Worm (Caenorhabditis elegans) whole organism, late embryonic: ENCODE data around the gene C07B5.4.

ENCODE experiments used
- C38D4.7 ChIP-seq: fragments of 200-800 bp; sonication (Bioruptor generic); optimal IDR thresholded peaks from 2 replicates; lab custom pipeline; 2018; ENCODE audit warnings: mild to moderate bottlenecking, missing genetic modification characterization, moderate library complexity, missing compliant biosample characterization
- F13H6.1 ChIP-seq: sonication (generic microtip); optimal IDR thresholded peaks from 2 replicates; lab custom pipeline; 2016; ENCODE audit warnings: missing genetic modification characterization, missing compliant biosample characterization
- T23F11.4 ChIP-seq: fragments of 200-800 bp; sonication (Bioruptor generic); optimal IDR thresholded peaks from 2 replicates; lab custom pipeline; 2018; ENCODE audit warnings: mild to moderate bottlenecking, missing genetic modification characterization, missing compliant biosample characterization
- ahr-1 ChIP-seq: sonication (generic microtip); optimal IDR thresholded peaks from 2 replicates; lab custom pipeline; 2016; ENCODE audit warnings: missing genetic modification characterization, missing compliant biosample characterization
- ama-1 ChIP-seq: fragments of 150-350 bp; optimal IDR thresholded peaks from 2 replicates; lab custom pipeline; 2014
- ceh-14 ChIP-seq: sonication (generic microtip); optimal IDR thresholded peaks from 2 replicates; lab custom pipeline; 2016; ENCODE audit warnings: missing genotype, missing genetic modification characterization, missing compliant biosample characterization
- ceh-18 ChIP-seq: sonication (generic microtip); optimal IDR thresholded peaks from 2 replicates; lab custom pipeline; 2016; ENCODE audit warnings: missing genetic modification characterization, missing compliant biosample characterization
- ceh-19 ChIP-seq: fragments of 200-800 bp; sonication (Bioruptor generic); optimal IDR thresholded peaks from 2 replicates; lab custom pipeline; 2018; ENCODE audit warnings: mild to moderate bottlenecking, missing genetic modification characterization, missing compliant biosample characterization
- ceh-2 ChIP-seq: sonication (generic microtip); optimal IDR thresholded peaks from 2 replicates; lab custom pipeline; 2016; ENCODE audit warnings: missing genotype, missing genetic modification characterization, missing compliant biosample characterization
- ceh-22 ChIP-seq: sonication (generic microtip); optimal IDR thresholded peaks from 2 replicates; lab custom pipeline; 2017; ENCODE audit warnings: missing biosample characterization, missing genetic modification characterization
- ceh-24 ChIP-seq: sonication (generic microtip); optimal IDR thresholded peaks from 2 replicates; lab custom pipeline; 2016; ENCODE audit warnings: mild to moderate bottlenecking, missing genetic modification characterization, missing compliant biosample characterization
- ceh-30 ChIP-seq: fragments of 150-350 bp; optimal IDR thresholded peaks from 2 replicates; lab custom pipeline; 2014; ENCODE audit warnings: missing biosample characterization, missing genetic modification characterization
- ceh-34 ChIP-seq: sonication (generic microtip); optimal IDR thresholded peaks from 2 replicates; lab custom pipeline; 2016; ENCODE audit warnings: mild to moderate bottlenecking, missing genetic modification characterization, missing compliant biosample characterization
- ceh-45 ChIP-seq: fragments of 200-800 bp; sonication (Bioruptor generic); IDR thresholded peaks from 2 replicates; pipeline ENCODE4 v1.3.6; 2022; ENCODE audit warnings: missing genetic modification reagents, missing genetic modification characterization, missing compliant biosample characterization
- ceh-48 ChIP-seq: sonication (generic microtip); optimal IDR thresholded peaks from 2 replicates; lab custom pipeline; 2016; ENCODE audit warnings: missing genetic modification characterization, inconsistent platforms, missing compliant biosample characterization
- che-1 ChIP-seq: sonication (generic microtip); optimal IDR thresholded peaks from 2 replicates; lab custom pipeline; 2016; ENCODE audit warnings: mild to moderate bottlenecking, missing genetic modification characterization, missing compliant biosample characterization
- dve-1 ChIP-seq: sonication (generic microtip); optimal IDR thresholded peaks from 2 replicates; lab custom pipeline; 2017; ENCODE audit warnings: antibody characterized with exemption, mild to moderate bottlenecking, missing genetic modification characterization, missing compliant biosample characterization
- ets-4 ChIP-seq: sonication (generic microtip); optimal IDR thresholded peaks from 2 replicates; lab custom pipeline; 2016; ENCODE audit warnings: missing genetic modification characterization, missing compliant biosample characterization
- eyg-1 ChIP-seq: sonication (generic microtip); optimal IDR thresholded peaks from 2 replicates; lab custom pipeline; 2016; ENCODE audit warnings: missing genotype, missing genetic modification characterization, missing compliant biosample characterization
- fax-1 ChIP-seq: sonication (generic microtip); optimal IDR thresholded peaks from 2 replicates; lab custom pipeline; 2016; ENCODE audit warnings: missing genotype, missing genetic modification characterization, missing compliant biosample characterization
- fkh-10 ChIP-seq: fragments of 150-350 bp; optimal IDR thresholded peaks from 2 replicates; lab custom pipeline; 2014; ENCODE audit warnings: missing biosample characterization, missing genetic modification reagents, missing genetic modification characterization
- hlh-13 ChIP-seq: fragments of 200-800 bp; sonication (Bioruptor generic); optimal IDR thresholded peaks from 2 replicates; lab custom pipeline; 2018; ENCODE audit warnings: mild to moderate bottlenecking, missing genetic modification characterization, missing compliant biosample characterization
- lin-11 ChIP-seq: fragments of 200-800 bp; sonication (Bioruptor generic); optimal IDR thresholded peaks from 2 replicates; lab custom pipeline; 2018; ENCODE audit warnings: mild to moderate bottlenecking, missing genetic modification characterization, missing compliant biosample characterization
- madf-2 ChIP-seq: sonication (generic microtip); optimal IDR thresholded peaks from 2 replicates; lab custom pipeline; 2017; ENCODE audit warnings: missing genetic modification characterization, missing compliant biosample characterization
- nhr-11 ChIP-seq: fragments of 150-350 bp; optimal IDR thresholded peaks from 2 replicates; lab custom pipeline; 2014; ENCODE audit warnings: missing biosample characterization, missing genetic modification characterization
- nhr-232 ChIP-seq: sonication (generic microtip); optimal IDR thresholded peaks from 2 replicates; lab custom pipeline; 2016; ENCODE audit warnings: missing genetic modification characterization, missing compliant biosample characterization
- npax-4 ChIP-seq: sonication (generic microtip); optimal IDR thresholded peaks from 2 replicates; lab custom pipeline; 2016; ENCODE audit warnings: missing genetic modification characterization, missing compliant biosample characterization
- pat-9 ChIP-seq: fragments of 200-800 bp; sonication (Bioruptor generic); optimal IDR thresholded peaks from 2 replicates; lab custom pipeline; 2018; ENCODE audit warnings: mild to moderate bottlenecking, missing genetic modification characterization, moderate library complexity, missing compliant biosample characterization
- pax-1 ChIP-seq: fragments of 150-350 bp; optimal IDR thresholded peaks from 2 replicates; lab custom pipeline; 2014; ENCODE audit warnings: missing biosample characterization, missing genetic modification characterization
- pha-2 ChIP-seq: sonication (generic microtip); optimal IDR thresholded peaks from 2 replicates; lab custom pipeline; 2017; ENCODE audit warnings: mild to moderate bottlenecking, missing genetic modification characterization, missing compliant biosample characterization
- pha-4 ChIP-seq: fragments of 150-350 bp; optimal IDR thresholded peaks from 2 replicates; lab custom pipeline; 2018; ENCODE audit warnings: missing biosample characterization, missing genetic modification reagents, missing genetic modification characterization
- pqm-1 ChIP-seq: sonication (generic microtip); optimal IDR thresholded peaks from 2 replicates; lab custom pipeline; 2016; ENCODE audit warnings: missing genetic modification characterization, missing compliant biosample characterization
- pros-1 ChIP-seq: fragments of 150-350 bp; optimal IDR thresholded peaks from 2 replicates; lab custom pipeline; 2014; ENCODE audit warnings: missing biosample characterization, missing genetic modification reagents, missing genetic modification characterization
- ref-2 ChIP-seq: sonication (generic microtip); optimal IDR thresholded peaks from 2 replicates; lab custom pipeline; 2016; ENCODE audit warnings: missing genetic modification characterization, missing compliant biosample characterization
- sox-2 ChIP-seq: fragments of 200-800 bp; sonication (Bioruptor generic); IDR thresholded peaks from 2 replicates; pipeline ENCODE4 v1.3.6; 2022; ENCODE audit warnings: missing genetic modification reagents, missing genetic modification characterization, missing compliant biosample characterization
- unc-42 ChIP-seq: sonication (generic microtip); optimal IDR thresholded peaks from 2 replicates; lab custom pipeline; 2016; ENCODE audit warnings: missing genotype, missing genetic modification characterization, missing compliant biosample characterization
- unc-55 ChIP-seq: sonication (generic microtip); optimal IDR thresholded peaks from 2 replicates; lab custom pipeline; 2017; ENCODE audit warnings: missing biosample characterization, missing genetic modification reagents, missing genetic modification characterization
- unc-86 ChIP-seq: sonication (generic microtip); optimal IDR thresholded peaks from 2 replicates; lab custom pipeline; 2016; ENCODE audit warnings: missing genetic modification characterization, missing compliant biosample characterization
- zip-5 ChIP-seq: sonication (generic microtip); optimal IDR thresholded peaks from 2 replicates; lab custom pipeline; 2016; ENCODE audit warnings: missing genetic modification characterization, missing compliant biosample characterization
- ztf-16 ChIP-seq: sonication (generic microtip); optimal IDR thresholded peaks from 2 replicates; lab custom pipeline; 2017; ENCODE audit warnings: missing genetic modification characterization, missing compliant biosample characterization

Gene C07B5.4

DNA sequence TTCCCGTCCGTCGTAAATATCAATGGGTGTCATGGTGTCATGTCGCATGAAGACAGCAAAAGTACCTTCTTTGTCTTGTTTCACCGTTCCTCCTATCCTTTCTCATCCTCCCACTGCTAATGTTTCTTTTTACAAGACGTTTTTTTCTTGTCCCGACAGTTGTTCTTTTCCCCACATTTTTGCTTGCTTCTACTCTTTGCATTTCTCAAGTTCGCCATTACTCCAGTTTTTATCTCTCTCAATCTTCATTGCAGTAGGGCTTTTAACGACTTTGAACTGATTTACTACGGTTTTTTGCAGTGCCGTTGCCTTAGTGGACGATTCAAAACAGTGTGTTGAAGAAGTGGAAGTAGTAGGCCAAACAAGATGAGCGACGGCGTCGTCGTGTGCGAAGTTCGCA lies at the start of gene C07B5.4:
Gene C07B5.4 (plus strand): TSS at position 301 of the 400 bp plus-strand sequence.
- TF ChIP-seq nhr-232 (tag; lab: Kevin White, UChicago) (no peak), lin-11 (tag; lab: Kevin White, UChicago) (no peak), fax-1 (no peak)
- TF ChIP-seq, all 69 proteins: peak for 0

DNA sequence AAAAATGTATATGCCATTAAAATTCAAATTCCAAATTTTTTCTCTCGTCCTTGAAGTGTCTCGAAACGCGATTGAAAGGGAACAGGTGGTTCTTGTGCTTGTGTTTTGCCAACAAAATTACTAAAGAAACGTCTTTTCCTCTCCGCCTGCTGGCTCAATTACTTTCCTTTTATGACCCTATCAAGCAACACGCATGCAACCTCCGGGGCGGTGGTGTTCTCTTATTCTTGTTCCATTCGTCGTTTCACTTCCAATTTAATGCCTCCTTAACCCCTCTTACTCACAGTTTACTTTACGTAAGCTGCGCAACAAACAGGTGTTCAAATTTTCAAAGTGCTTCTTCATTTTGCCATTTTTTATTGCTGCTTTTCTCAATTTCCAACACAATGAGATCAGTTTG lies 45.7 kb upstream of the C07B5.4 start:
- TF ChIP-seq ahr-1 (tag; lab: Kevin White, UChicago), result no peak
- TF ChIP-seq ceh-18 (tag; lab: Kevin White, UChicago), result no peak
- no peak for TF ChIP-seq ets-4
- no peak for TF ChIP-seq pax-1 (tag; lab: Kevin White, UChicago)
- TF ChIP-seq ceh-19, result no peak
- no peak for TF ChIP-seq T23F11.4
- no peak for TF ChIP-seq pat-9 (tag; lab: Kevin White, UChicago)
- no peak for TF ChIP-seq ceh-14
- TF ChIP-seq unc-55, result no peak
- no peak for TF ChIP-seq madf-2 (tag; lab: Kevin White, UChicago)
- no peak for TF ChIP-seq fax-1
- no peak for TF ChIP-seq dve-1 (tag; lab: Kevin White, UChicago)
- TF ChIP-seq ztf-16, result no peak
- TF ChIP-seq, all 69 proteins: peak for 0

DNA sequence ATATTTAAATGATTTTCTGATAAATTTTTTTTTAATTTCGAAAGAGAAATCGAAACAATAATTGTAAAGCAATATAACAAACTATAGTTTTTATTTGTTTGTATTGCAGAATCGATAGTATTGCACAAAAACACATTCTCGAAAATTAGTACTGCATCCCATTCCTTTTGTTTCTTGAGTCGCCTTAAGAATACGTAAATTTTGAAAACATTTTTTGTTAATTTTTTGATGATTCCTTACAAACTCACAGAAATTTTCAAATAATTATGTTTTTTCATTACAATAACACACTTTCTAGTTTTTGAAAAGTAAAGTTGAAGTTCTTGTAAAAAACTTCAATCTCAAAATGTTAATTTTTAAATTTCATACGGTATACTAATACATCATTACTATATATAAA lies 43.3 kb upstream of the C07B5.4 start:
- TF ChIP-seq pros-1 (tag; lab: Kevin White, UChicago), result no peak
- no peak for TF ChIP-seq F13H6.1 (tag; lab: Kevin White, UChicago)
- no peak for TF ChIP-seq pax-1 (tag; lab: Kevin White, UChicago)

DNA sequence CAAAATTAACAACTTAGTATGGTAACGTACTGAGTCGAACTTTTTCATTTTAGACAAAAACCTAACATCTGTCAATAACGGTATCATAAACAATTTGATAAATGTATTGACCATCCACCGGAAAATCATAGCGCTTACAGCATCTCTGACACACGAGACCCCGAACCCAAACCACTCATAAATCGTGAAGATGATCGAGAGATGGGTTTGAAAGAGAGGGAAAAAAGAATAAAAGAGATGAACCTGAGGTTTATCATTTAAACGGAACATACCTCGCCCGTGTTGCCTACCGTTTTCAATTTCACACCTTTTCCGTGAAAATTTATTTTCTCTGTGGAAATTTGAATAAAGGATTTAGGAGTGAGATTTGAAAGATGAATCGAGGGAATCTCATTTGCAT lies 39.9 kb upstream of the C07B5.4 start:
- TF ChIP-seq ahr-1 (tag; lab: Kevin White, UChicago) (no peak), che-1 (tag; lab: Kevin White, UChicago) (no peak), sox-2 (GFP tag; lab: Robert Waterston, UW) (no peak), unc-55 (no peak), ceh-48 (tag; lab: Kevin White, UChicago) (no peak), fax-1 (no peak), pat-9 (tag; lab: Kevin White, UChicago) (no peak), unc-42 (no peak), ref-2 (no peak), ceh-14 (no peak), unc-86 (no peak), C38D4.7 (GFP tag; lab: Kevin White, UChicago) (no peak), ceh-19 (no peak), ceh-2 (tag; lab: Kevin White, UChicago) (no peak), ceh-24 (no peak), ama-1 (no peak), ceh-34 (tag; lab: Kevin White, UChicago) (no peak), npax-4 (tag; lab: Kevin White, UChicago) (no peak)
- TF ChIP-seq, all 69 proteins: peak for 0

DNA sequence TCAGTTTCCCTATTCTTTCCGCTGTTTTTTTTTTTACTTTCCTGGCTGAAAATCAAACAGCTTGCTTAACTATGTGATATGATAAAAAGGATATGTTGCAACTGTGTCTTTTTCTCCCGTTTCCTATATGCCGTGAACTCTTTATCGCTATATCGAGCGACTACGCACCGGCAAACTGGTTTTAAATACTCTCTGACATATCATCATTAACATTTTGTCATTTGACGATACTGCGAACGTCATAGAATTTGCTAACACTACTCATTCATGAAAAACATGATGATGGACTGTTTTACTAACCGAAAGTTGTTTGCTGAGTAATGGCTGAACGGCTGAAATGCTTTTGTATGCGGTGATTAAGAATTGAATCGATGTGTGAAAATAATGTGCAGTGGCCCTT lies 38.0 kb upstream of the C07B5.4 start:
- TF ChIP-seq ceh-18 (tag; lab: Kevin White, UChicago) (no peak), nhr-11 (tag; lab: Kevin White, UChicago) (no peak), pqm-1 (tag; lab: Kevin White, UChicago) (no peak), ceh-30 (tag; lab: Kevin White, UChicago) (no peak), ceh-34 (tag; lab: Kevin White, UChicago) (no peak), ama-1 (no peak), eyg-1 (tag; lab: Kevin White, UChicago) (no peak), fkh-10 (no peak), ceh-19 (no peak), ets-4 (no peak), hlh-13 (GFP tag; lab: Kevin White, UChicago) (no peak), pha-2 (tag; lab: Kevin White, UChicago) (no peak), pha-4 (tag; lab: Kevin White, UChicago) (no peak), ceh-45 (GFP tag; lab: Robert Waterston, UW) (no peak), npax-4 (tag; lab: Kevin White, UChicago) (no peak), zip-5 (tag; lab: Kevin White, UChicago) (no peak), ceh-22 (tag; lab: Kevin White, UChicago) (no peak), ceh-14 (no peak)
